Worm (Caenorhabditis elegans) whole organism, early embryonic: ENCODE results near the gene D1005.2.

ENCODE experiments used
- B0310.2 ChIP-seq: sonication (generic microtip); optimal IDR thresholded peaks from 2 replicates; lab custom pipeline; 2016; ENCODE audit warnings: mild to moderate bottlenecking, missing genetic modification characterization, missing compliant biosample characterization
- F13C5.2 ChIP-seq: sonication (generic microtip); optimal IDR thresholded peaks from 2 replicates; lab custom pipeline; 2017; ENCODE audit warnings: mild to moderate bottlenecking, missing genetic modification characterization, inconsistent platforms, missing compliant biosample characterization
- aly-1 ChIP-seq: sonication (generic microtip); optimal IDR thresholded peaks from 2 replicates; lab custom pipeline; 2016; ENCODE audit warnings: missing genetic modification characterization, missing compliant biosample characterization
- ama-1 ChIP-seq: fragments of 150-350 bp; optimal IDR thresholded peaks from 2 replicates; lab custom pipeline; 2014
- ceh-13 ChIP-seq: fragments of 200-800 bp; sonication (Bioruptor generic); optimal IDR thresholded peaks from 2 replicates; lab custom pipeline; 2018; ENCODE audit warnings: mild to moderate bottlenecking, missing genetic modification characterization, missing compliant biosample characterization
- ceh-36 ChIP-seq: sonication (generic microtip); optimal IDR thresholded peaks from 2 replicates; lab custom pipeline; 2016; ENCODE audit warnings: missing genetic modification characterization, inconsistent platforms, missing compliant biosample characterization
- ets-7 ChIP-seq: sonication (generic microtip); optimal IDR thresholded peaks from 2 replicates; lab custom pipeline; 2016; ENCODE audit warnings: missing genotype, missing genetic modification characterization, missing compliant biosample characterization
- flt-1 ChIP-seq: fragments of 200-800 bp; sonication (Bioruptor generic); IDR thresholded peaks from 2 replicates; pipeline ENCODE4 v1.3.6; 2022; ENCODE audit warnings: missing genetic modification characterization, missing compliant biosample characterization
- hmbx-1 ChIP-seq: sonication (generic microtip); optimal IDR thresholded peaks from 2 replicates; lab custom pipeline; 2016; ENCODE audit warnings: mild to moderate bottlenecking, missing genetic modification characterization, missing compliant biosample characterization
- hmg-4 ChIP-seq: fragments of 200-800 bp; sonication (Bioruptor generic); optimal IDR thresholded peaks from 2 replicates; lab custom pipeline; 2018; ENCODE audit warnings: mild to moderate bottlenecking, missing genetic modification characterization, missing compliant biosample characterization
- hnd-1 ChIP-seq: sonication (generic microtip); optimal IDR thresholded peaks from 2 replicates; lab custom pipeline; 2016; ENCODE audit warnings: missing genetic modification characterization, missing compliant biosample characterization
- pes-1 ChIP-seq: fragments of 200-800 bp; sonication (Bioruptor generic); IDR thresholded peaks from 2 replicates; pipeline ENCODE4 v1.3.6; 2022; ENCODE audit warnings: missing genetic modification reagents, missing genetic modification characterization, missing compliant biosample characterization
- scrt-1 ChIP-seq: fragments of 200-800 bp; sonication (Bioruptor generic); IDR thresholded peaks from 2 replicates; pipeline ENCODE4 v1.3.6; 2022; ENCODE audit warnings: missing genetic modification characterization, missing compliant biosample characterization
- sea-1 ChIP-seq: fragments of 200-800 bp; sonication (Bioruptor generic); conservative IDR thresholded peaks from 2 replicates; pipeline ENCODE4 v1.3.6; 2022; ENCODE audit warnings: missing genetic modification characterization, missing compliant biosample characterization
- tbx-11 ChIP-seq: fragments of 200-800 bp; sonication (Bioruptor generic); IDR thresholded peaks from 2 replicates; pipeline ENCODE4 v1.3.6; 2022; ENCODE audit warnings: missing genetic modification characterization, missing compliant biosample characterization
- tbx-37 ChIP-seq: fragments of 200-800 bp; sonication (Bioruptor generic); conservative IDR thresholded peaks from 2 replicates; pipeline ENCODE4 v1.3.6; 2022; ENCODE audit warnings: missing genetic modification reagents, missing genetic modification characterization, missing compliant biosample characterization
- tra-4 ChIP-seq: sonication (generic microtip); optimal IDR thresholded peaks from 2 replicates; lab custom pipeline; 2017; ENCODE audit warnings: missing genetic modification characterization, missing compliant biosample characterization

The D1005.2 gene

ce11 chrX:1473794-1474193 lies 15.0 kb downstream of the D1005.2 start:
- no peak for TF ChIP-seq aly-1 (tag; lab: Kevin White, UChicago)
- TF ChIP-seq ceh-13 (GFP tag; lab: Kevin White, UChicago), result no peak
- no peak for TF ChIP-seq tra-4 (tag; lab: Kevin White, UChicago)
- TF ChIP-seq hmbx-1 (tag; lab: Kevin White, UChicago), result no peak
- TF ChIP-seq flt-1 (GFP tag; lab: Robert Waterston, UW), result no peak
- no peak for TF ChIP-seq hnd-1 (tag; lab: Kevin White, UChicago)

ce11 chrX:1476005-1476404 lies 17.2 kb downstream of the D1005.2 start:
- TF ChIP-seq sea-1 (GFP tag; lab: Robert Waterston, UW), result no peak
- TF ChIP-seq tbx-37 (GFP tag; lab: Robert Waterston, UW), result no peak
- TF ChIP-seq scrt-1 (GFP tag; lab: Robert Waterston, UW), result no peak

- no peak for TF ChIP-seq ama-1 (lab: Kevin White, UChicago)
- no peak for TF ChIP-seq F13C5.2 (tag; lab: Kevin White, UChicago)
- no peak for TF ChIP-seq hmbx-1 (tag; lab: Kevin White, UChicago)
- TF ChIP-seq hmg-4 (GFP tag; lab: Kevin White, UChicago), result no peak
- TF ChIP-seq sea-1 (GFP tag; lab: Robert Waterston, UW), result no peak
- TF ChIP-seq pes-1, result no peak
- no peak for TF ChIP-seq tra-4 (tag; lab: Kevin White, UChicago)
- no peak for TF ChIP-seq aly-1 (tag; lab: Kevin White, UChicago)
- TF ChIP-seq ceh-36 (tag; lab: Kevin White, UChicago), result no peak
- TF ChIP-seq tbx-37 (GFP tag; lab: Robert Waterston, UW), result no peak
- TF ChIP-seq flt-1 (GFP tag; lab: Robert Waterston, UW), result no peak
- no peak for TF ChIP-seq ets-7 (tag; lab: Kevin White, UChicago)
- TF ChIP-seq ceh-13 (GFP tag; lab: Kevin White, UChicago), result no peak
- TF ChIP-seq tbx-11 (GFP tag; lab: Robert Waterston, UW), result no peak
- TF ChIP-seq hnd-1 (tag; lab: Kevin White, UChicago), result no peak
- no peak for TF ChIP-seq scrt-1 (GFP tag; lab: Robert Waterston, UW)
- TF ChIP-seq B0310.2 (tag; lab: Kevin White, UChicago), result no peak
These were observed 19.1 kb downstream of the D1005.2 start for ce11 chrX:1477932-1478331.

- TF ChIP-seq ama-1 (lab: Kevin White, UChicago) (no peak), hnd-1 (tag; lab: Kevin White, UChicago) (no peak), ceh-13 (GFP tag; lab: Kevin White, UChicago) (no peak), tbx-11 (GFP tag; lab: Robert Waterston, UW) (no peak), F13C5.2 (tag; lab: Kevin White, UChicago) (no peak), tbx-37 (GFP tag; lab: Robert Waterston, UW) (no peak), scrt-1 (GFP tag; lab: Robert Waterston, UW) (no peak), ceh-36 (tag; lab: Kevin White, UChicago) (no peak), aly-1 (tag; lab: Kevin White, UChicago) (no peak), flt-1 (GFP tag; lab: Robert Waterston, UW) (no peak), hmg-4 (GFP tag; lab: Kevin White, UChicago) (no peak), pes-1 (no peak)
These were observed 19.7 kb downstream of the D1005.2 start for ce11 chrX:1478569-1478968.

- TF ChIP-seq aly-1 (tag; lab: Kevin White, UChicago) (no peak), tbx-11 (GFP tag; lab: Robert Waterston, UW) (no peak), sea-1 (GFP tag; lab: Robert Waterston, UW) (no peak), F13C5.2 (tag; lab: Kevin White, UChicago) (no peak)
These were observed 20.4 kb downstream of the D1005.2 start, which contains the start of gene acly-1 for ce11 chrX:1479190-1479589. TSS of gene acly-1 (plus strand) at chrX:1479542.

- TF ChIP-seq hmbx-1 (tag; lab: Kevin White, UChicago), result no peak
- no peak for TF ChIP-seq pes-1
- no peak for TF ChIP-seq hnd-1 (tag; lab: Kevin White, UChicago)
- TF ChIP-seq tra-4 (tag; lab: Kevin White, UChicago), result no peak
- TF ChIP-seq ama-1 (lab: Kevin White, UChicago), result no peak
- no peak for TF ChIP-seq scrt-1 (GFP tag; lab: Robert Waterston, UW)
- TF ChIP-seq F13C5.2 (tag; lab: Kevin White, UChicago), result no peak
- no peak for TF ChIP-seq ets-7 (tag; lab: Kevin White, UChicago)
- TF ChIP-seq aly-1 (tag; lab: Kevin White, UChicago), result no peak
These were observed 20.8 kb downstream of the D1005.2 start for ce11 chrX:1479637-1480036.

ce11 chrX:1480564-1480963 lies 21.7 kb downstream of the D1005.2 start:
- no peak for TF ChIP-seq ets-7 (tag; lab: Kevin White, UChicago)
- no peak for TF ChIP-seq hmbx-1 (tag; lab: Kevin White, UChicago)
- no peak for TF ChIP-seq tbx-37 (GFP tag; lab: Robert Waterston, UW)
- no peak for TF ChIP-seq tbx-11 (GFP tag; lab: Robert Waterston, UW)
- TF ChIP-seq ama-1 (lab: Kevin White, UChicago), result no peak
- TF ChIP-seq hnd-1 (tag; lab: Kevin White, UChicago), result no peak

ce11 chrX:1483229-1483628 lies 24.4 kb downstream of the D1005.2 start:
- TF ChIP-seq ceh-36 (tag; lab: Kevin White, UChicago) (no peak), tbx-37 (GFP tag; lab: Robert Waterston, UW) (no peak)
